Worm (Caenorhabditis elegans) whole organism, L4 larva: Measurements from ENCODE around the gene M142.5.

ENCODE experiments used
- T20F7.1 ChIP-seq: fragments of 200-800 bp; sonication (Bioruptor generic); optimal IDR thresholded peaks from 2 replicates; lab custom pipeline; 2018; ENCODE audit warnings: mild to moderate bottlenecking, missing genetic modification characterization, missing compliant biosample characterization
- Y105C5A.15 ChIP-seq: fragments of 200-800 bp; sonication (Bioruptor generic); IDR thresholded peaks from 2 replicates; pipeline ENCODE4 v1.3.6; 2022; ENCODE audit warnings: missing genetic modification characterization, missing compliant biosample characterization
- ZK337.2 ChIP-seq: fragments of 200-800 bp; sonication (Bioruptor generic); IDR thresholded peaks from 2 replicates; pipeline ENCODE4 v1.3.6; 2022; ENCODE audit warnings: missing genetic modification reagents, missing genetic modification characterization, missing compliant biosample characterization
- aha-1 ChIP-seq: fragments of 150-350 bp; peaks from one replicate; lab custom pipeline; 2014; ENCODE audit warnings: missing biosample characterization, missing genetic modification characterization
- aly-2 ChIP-seq: sonication (generic microtip); optimal IDR thresholded peaks from 2 replicates; lab custom pipeline; 2018; ENCODE audit warnings: missing biosample characterization, missing genetic modification characterization
- arid-1 ChIP-seq: fragments of 200-800 bp; sonication (Bioruptor generic); conservative IDR thresholded peaks from 2 replicates; pipeline ENCODE4 v1.3.6; 2022; ENCODE audit warnings: missing genetic modification reagents, missing genetic modification characterization, missing compliant biosample characterization
- ceh-28 ChIP-seq: fragments of 150-350 bp; optimal IDR thresholded peaks from 2 replicates; lab custom pipeline; 2014; ENCODE audit warnings: missing biosample characterization, missing genetic modification reagents, missing genetic modification characterization
- cey-2 ChIP-seq: sonication (generic microtip); optimal IDR thresholded peaks from 3 replicates; lab custom pipeline; 2017; ENCODE audit warnings: missing genetic modification characterization, mild to moderate bottlenecking, missing compliant biosample characterization, antibody characterized with exemption, borderline replicate concordance; ENCODE audit not compliant: insufficient read depth
- ctbp-1 ChIP-seq: fragments of 200-800 bp; sonication (Bioruptor generic); IDR thresholded peaks from 2 replicates; pipeline ENCODE4 v1.3.6; 2022; ENCODE audit warnings: missing genetic modification reagents, missing genetic modification characterization, missing compliant biosample characterization
- daf-12 ChIP-seq: fragments of 150-350 bp; optimal IDR thresholded peaks from 2 replicates; lab custom pipeline; 2014; ENCODE audit warnings: missing biosample characterization, missing genetic modification reagents, missing genetic modification characterization
- daf-16 ChIP-seq, 3 experiments: sonication (generic microtip); optimal IDR thresholded peaks; 2 replicates each; lab custom pipeline; 2016 to 2017; ENCODE audit warnings: missing genetic modification characterization in 3 of 3, missing genetic modification reagents in 3 of 3, mild to moderate bottlenecking in 2 of 3, missing compliant biosample characterization in 2 of 3, missing biosample characterization in 1 of 3, moderate library complexity in 1 of 3
- dmd-6 ChIP-seq: fragments of 200-800 bp; sonication (Bioruptor generic); IDR thresholded peaks from 2 replicates; pipeline ENCODE4 v1.3.6; 2022; ENCODE audit warnings: missing genetic modification reagents, missing genetic modification characterization, missing compliant biosample characterization
- fkh-10 ChIP-seq: fragments of 150-350 bp; optimal IDR thresholded peaks from 2 replicates; lab custom pipeline; 2014; ENCODE audit warnings: missing biosample characterization, missing genetic modification reagents, missing genetic modification characterization
- hlh-30 ChIP-seq: sonication (generic microtip); optimal IDR thresholded peaks from 2 replicates; lab custom pipeline; 2017; ENCODE audit warnings: antibody characterized with exemption, mild to moderate bottlenecking, missing genetic modification characterization, missing compliant biosample characterization; ENCODE audit not compliant: insufficient read depth
- hmg-1.1 ChIP-seq: fragments of 200-800 bp; sonication (Bioruptor generic); IDR thresholded peaks from 2 replicates; pipeline ENCODE4 v1.3.6; 2022; ENCODE audit warnings: missing genetic modification reagents, missing genetic modification characterization, missing compliant biosample characterization
- lin-13 ChIP-seq: fragments of 150-350 bp; optimal IDR thresholded peaks from 2 replicates; lab custom pipeline; 2014; ENCODE audit warnings: missing biosample characterization, missing genetic modification reagents, missing genetic modification characterization
- lin-38 ChIP-seq: fragments of 200-800 bp; sonication (Bioruptor generic); IDR thresholded peaks from 2 replicates; pipeline ENCODE4 v1.3.6; 2022; ENCODE audit warnings: missing genetic modification reagents, missing genetic modification characterization, missing compliant biosample characterization
- lin-39 ChIP-seq: fragments of 150-350 bp; optimal IDR thresholded peaks from 2 replicates; lab custom pipeline; 2014; ENCODE audit warnings: missing biosample characterization, missing genetic modification reagents, missing genetic modification characterization
- lir-3 ChIP-seq: sonication (generic microtip); optimal IDR thresholded peaks from 2 replicates; lab custom pipeline; 2016; ENCODE audit warnings: mild to moderate bottlenecking, missing genetic modification characterization, missing compliant biosample characterization
- lsy-2 ChIP-seq, 2 experiments: fragments of 150-350 bp in 1 of 2; sonication (generic microtip) in 1 of 2; optimal IDR thresholded peaks; 2 replicates each; lab custom pipeline; 2014 to 2017; ENCODE audit warnings: missing biosample characterization in 2 of 2, missing genetic modification characterization in 2 of 2
- mdl-1 ChIP-seq, 2 experiments: fragments of 150-350 bp in 1 of 2; sonication (generic microtip) in 1 of 2; optimal IDR thresholded peaks; 2 replicates each; lab custom pipeline; 2014 to 2017; ENCODE audit warnings: missing biosample characterization in 2 of 2, missing genetic modification characterization in 2 of 2
- mep-1 ChIP-seq: fragments of 150-350 bp; sonication (generic microtip); optimal IDR thresholded peaks from 3 replicates; lab custom pipeline; 2014; ENCODE audit warnings: missing biosample characterization, missing genetic modification characterization
- mes-2 ChIP-seq: sonication (generic microtip); optimal IDR thresholded peaks from 2 replicates; lab custom pipeline; 2016; ENCODE audit warnings: missing genotype, mild to moderate bottlenecking, missing genetic modification characterization, missing compliant biosample characterization; ENCODE audit not compliant: poor library complexity, severe bottlenecking
- mxl-2 ChIP-seq: fragments of 200-800 bp; sonication (Bioruptor generic); conservative IDR thresholded peaks from 2 replicates; pipeline ENCODE4 v1.3.6; 2022; ENCODE audit warnings: missing genetic modification reagents, missing genetic modification characterization, missing compliant biosample characterization
- nhr-10 ChIP-seq: fragments of 150-350 bp; optimal IDR thresholded peaks from 2 replicates; lab custom pipeline; 2014; ENCODE audit warnings: missing biosample characterization, missing genetic modification characterization
- nhr-102 ChIP-seq: sonication (generic microtip); optimal IDR thresholded peaks from 2 replicates; lab custom pipeline; 2016; ENCODE audit warnings: mild to moderate bottlenecking, missing genetic modification characterization, moderate library complexity, missing compliant biosample characterization
- nhr-11 ChIP-seq: fragments of 150-350 bp; optimal IDR thresholded peaks from 2 replicates; lab custom pipeline; 2014; ENCODE audit warnings: missing biosample characterization, missing genetic modification characterization
- pha-4 ChIP-seq, 2 experiments: fragments of 150-350 bp in 1 of 2; fragments of 200-800 bp in 1 of 2; sonication (Bioruptor generic) in 1 of 2; IDR thresholded peaks in 1 of 2; optimal IDR thresholded peaks in 1 of 2; 2 replicates each; pipeline versions ENCODE4 v1.3.6 to Lab custom; 2014 to 2022; ENCODE audit warnings: missing genetic modification characterization in 2 of 2, missing genetic modification reagents in 2 of 2, missing biosample characterization in 1 of 2, missing compliant biosample characterization in 1 of 2
- rbr-2 ChIP-seq: sonication (generic microtip); optimal IDR thresholded peaks from 2 replicates; lab custom pipeline; 2016; ENCODE audit warnings: missing genotype, missing genetic modification characterization, missing compliant biosample characterization
- sdz-12 ChIP-seq: fragments of 200-800 bp; sonication (Bioruptor generic); optimal IDR thresholded peaks from 2 replicates; lab custom pipeline; 2018; ENCODE audit warnings: mild to moderate bottlenecking, missing genetic modification characterization, missing compliant biosample characterization
- unc-62 ChIP-seq, 3 experiments: fragments of 150-350 bp in 1 of 3; sonication (generic microtip); optimal IDR thresholded peaks in 2 of 3; peaks in 1 of 3; 1 replicate in 1 of 3; 2 replicates in 2 of 3; lab custom pipeline; 2014 to 2017; ENCODE audit warnings: missing biosample characterization in 3 of 3, missing genetic modification characterization in 3 of 3, missing genetic modification reagents in 3 of 3, missing genotype in 1 of 3
- zfp-3 ChIP-seq: fragments of 200-800 bp; sonication (Bioruptor generic); conservative IDR thresholded peaks from 2 replicates; pipeline ENCODE4 v1.3.6; 2022; ENCODE audit warnings: missing genetic modification reagents, missing genetic modification characterization, missing compliant biosample characterization
- zip-11 ChIP-seq: fragments of 200-800 bp; sonication (Bioruptor generic); IDR thresholded peaks from 2 replicates; pipeline ENCODE4 v1.3.6; 2022; ENCODE audit warnings: missing genetic modification characterization, missing compliant biosample characterization
- ztf-11 ChIP-seq: fragments of 150-350 bp; optimal IDR thresholded peaks from 2 replicates; lab custom pipeline; 2014; ENCODE audit warnings: missing biosample characterization, missing genetic modification characterization
- ztf-7 ChIP-seq: fragments of 150-350 bp; optimal IDR thresholded peaks from 2 replicates; lab custom pipeline; 2014; ENCODE audit warnings: missing biosample characterization, missing genetic modification characterization

The M142.5 gene

ce11 chrIII:10895817-10896413 lies 35.1 kb upstream of the M142.5 start, which contains the start of gene com-1 (continued):
- TF ChIP-seq ztf-11 (no peak), rbr-2 (peak; percentile 12), lir-3 (tag; lab: Kevin White, UChicago) (no peak)

DNA sequence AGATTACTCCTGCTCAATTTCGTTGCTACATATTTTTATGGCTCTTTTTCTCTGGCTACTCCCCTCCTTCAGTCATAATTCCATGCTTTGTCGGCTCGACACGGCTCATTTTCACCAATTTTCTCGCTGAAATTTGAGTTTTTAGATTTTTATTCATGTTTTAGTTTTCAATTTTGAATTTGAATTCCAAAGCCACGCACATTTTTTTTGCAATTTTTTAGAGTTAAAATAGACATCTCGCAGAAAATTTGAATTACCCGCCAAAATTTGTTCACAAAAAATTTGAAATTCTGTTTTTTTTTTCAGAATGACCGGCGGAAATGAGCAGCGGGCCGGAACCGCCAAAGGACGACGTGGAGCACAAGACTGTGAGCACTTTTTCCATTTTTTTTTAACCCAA lies 28.7 kb upstream of the M142.5 start, which contains the start of gene unc-119:
TSS of gene unc-119 (plus strand) at position 301 of the 400 bp plus-strand sequence.
- no peak for TF ChIP-seq mxl-2 (GFP tag; lab: Robert Waterston, UW)
- TF ChIP-seq daf-16 (GFP tag; optimal IDR thresholded peaks at IDR 0.05; lab: Kevin White, UChicago), result no peak
- TF ChIP-seq daf-16 (tag; optimal IDR thresholded peaks at IDR 0.05; lab: Kevin White, UChicago), result no peak

ce11 chrIII:10903009-10903609 lies 27.9 kb upstream of the M142.5 start:
- peak in 1 of 2 experiments; percentile 55 for TF ChIP-seq lsy-2 (tag; optimal IDR thresholded peaks at IDR 0.05; lab: Kevin White, UChicago)
- TF ChIP-seq lin-13 (GFP tag; lab: Kevin White, UChicago), result no peak
- TF ChIP-seq ctbp-1, result no peak
- no peak for TF ChIP-seq lin-39 (tag; lab: Kevin White, UChicago)
- no peak for TF ChIP-seq arid-1 (GFP tag; lab: Robert Waterston, UW)
- TF ChIP-seq mep-1 (tag; lab: Kevin White, UChicago), result peak; percentile 47
- TF ChIP-seq zfp-3 (GFP tag; lab: Robert Waterston, UW), result no peak
- peak; percentile 67 for TF ChIP-seq hlh-30
- TF ChIP-seq Y105C5A.15 (GFP tag; lab: Robert Waterston, UW), result no peak
- TF ChIP-seq mes-2 (tag; lab: Kevin White, UChicago), result peak; percentile 1
- TF ChIP-seq unc-62 (GFP tag; optimal IDR thresholded peaks at IDR 0.05 in 1 of 2; lab: Kevin White, UChicago), result peak in 1 of 2 experiments; percentile 78
- no peak for TF ChIP-seq unc-62 (tag; optimal IDR thresholded peaks at IDR 0.05; lab: Kevin White, UChicago)
- TF ChIP-seq ztf-7 (tag; lab: Kevin White, UChicago), result no peak
- TF ChIP-seq fkh-10, result peak; percentile 76
- no peak; the same call in 1 of the 2 replicates for TF ChIP-seq lin-38 (GFP tag; lab: Robert Waterston, UW)
- TF ChIP-seq mdl-1 (tag; optimal IDR thresholded peaks at IDR 0.05; lab: Kevin White, UChicago), result peak in 1 of 2 experiments; percentile 57
- TF ChIP-seq hmg-1.1 (GFP tag; lab: Robert Waterston, UW), result 0 out of 2 replicates have a peak, but pooled peaks have one; percentile 20
- peak; percentile 77 for TF ChIP-seq nhr-11 (tag; lab: Kevin White, UChicago)
- no peak for TF ChIP-seq ceh-28 (tag; lab: Kevin White, UChicago)
- TF ChIP-seq dmd-6, result no peak
- peak; percentile 46 for TF ChIP-seq rbr-2
- TF ChIP-seq, all 104 proteins: peak for 10

DNA sequence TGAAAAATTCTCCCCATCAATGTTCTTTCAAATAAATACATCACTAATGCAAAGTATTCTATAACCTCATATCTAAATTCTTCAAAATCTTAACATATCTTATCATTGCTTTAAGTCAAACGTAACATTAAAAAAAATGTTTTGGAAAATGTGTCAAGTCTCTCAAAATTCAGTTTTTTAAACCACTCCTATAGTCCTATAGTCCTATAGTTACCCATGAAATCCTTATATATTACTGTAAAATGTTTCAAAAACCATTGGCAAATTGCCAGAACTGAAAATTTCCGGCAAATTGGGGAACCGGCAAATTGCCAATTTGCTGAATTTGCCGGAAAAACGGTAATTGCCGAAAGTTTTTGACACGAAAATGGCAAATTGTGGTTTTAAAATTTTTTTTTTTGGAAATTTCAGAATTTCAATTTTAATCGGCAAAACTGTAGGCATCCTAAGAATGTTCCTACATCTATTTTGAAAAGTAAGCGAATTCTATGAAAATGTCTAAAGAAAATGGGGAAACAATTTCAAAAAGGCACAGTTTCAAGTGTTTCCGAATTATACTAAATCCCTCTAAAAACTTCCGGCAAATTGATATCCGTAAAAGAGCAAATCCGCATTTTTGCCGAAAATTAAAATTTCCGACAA lies 26.6 kb upstream of the M142.5 start:
- TF ChIP-seq lir-3 (tag; lab: Kevin White, UChicago) (no peak), sdz-12 (no peak), aha-1 (tag; lab: Kevin White, UChicago) (peak; percentile 68), cey-2 (no peak), mep-1 (tag; lab: Kevin White, UChicago) (peak; percentile 38), aly-2 (no peak), pha-4 (GFP tag; IDR thresholded peaks at IDR 0.05; lab: Robert Waterston, UW) (no peak), pha-4 (tag; optimal IDR thresholded peaks at IDR 0.05; lab: Kevin White, UChicago) (no peak), zip-11 (GFP tag; lab: Robert Waterston, UW) (no peak), nhr-102 (tag; lab: Kevin White, UChicago) (no peak), T20F7.1 (no peak), daf-12 (tag; lab: Kevin White, UChicago) (no peak), Y105C5A.15 (GFP tag; lab: Robert Waterston, UW) (no peak), rbr-2 (no peak), ZK337.2 (no peak), nhr-10 (tag; lab: Kevin White, UChicago) (no peak)
